Worm (Caenorhabditis elegans) whole organism, L2 larva: ENCODE measurements around the gene F53B7.7.

Experiments used
- C34F6.9 ChIP-seq: fragments of 150-350 bp; optimal IDR thresholded peaks from 2 replicates; lab custom pipeline; 2014; ENCODE audit warnings: missing biosample characterization, missing genetic modification characterization
- F13H6.1 ChIP-seq: sonication (generic microtip); optimal IDR thresholded peaks from 2 replicates; lab custom pipeline; 2016; ENCODE audit warnings: missing genetic modification characterization, missing compliant biosample characterization
- R02D3.7 ChIP-seq: fragments of 150-350 bp; optimal IDR thresholded peaks from 2 replicates; lab custom pipeline; 2014; ENCODE audit warnings: missing biosample characterization, missing genetic modification characterization
- alr-1 ChIP-seq: fragments of 150-350 bp; optimal IDR thresholded peaks from 2 replicates; lab custom pipeline; 2014; ENCODE audit warnings: missing biosample characterization, missing genetic modification characterization
- aly-2 ChIP-seq: fragments of 150-350 bp; optimal IDR thresholded peaks from 2 replicates; lab custom pipeline; 2014; ENCODE audit warnings: missing biosample characterization, missing genetic modification characterization
- ama-1 ChIP-seq: fragments of 150-350 bp; optimal IDR thresholded peaks from 2 replicates; lab custom pipeline; 2018; ENCODE audit warnings: inconsistent platforms
- crh-2 ChIP-seq: sonication (generic microtip); optimal IDR thresholded peaks from 2 replicates; lab custom pipeline; 2017; ENCODE audit warnings: missing biosample characterization, missing genetic modification characterization
- dmd-4 ChIP-seq: sonication (generic microtip); optimal IDR thresholded peaks from 2 replicates; lab custom pipeline; 2017; ENCODE audit warnings: missing biosample characterization, missing genetic modification characterization
- elt-1 ChIP-seq: fragments of 150-350 bp; optimal IDR thresholded peaks from 2 replicates; lab custom pipeline; 2014; ENCODE audit warnings: missing biosample characterization, missing genetic modification characterization
- elt-3 ChIP-seq: sonication (generic microtip); optimal IDR thresholded peaks from 2 replicates; lab custom pipeline; 2017; ENCODE audit warnings: missing biosample characterization, missing genetic modification characterization
- fos-1 ChIP-seq: fragments of 150-350 bp; optimal IDR thresholded peaks from 2 replicates; lab custom pipeline; 2014; ENCODE audit warnings: missing biosample characterization, missing genetic modification characterization
- gmeb-1 ChIP-seq: fragments of 150-350 bp; optimal IDR thresholded peaks from 2 replicates; lab custom pipeline; 2014; ENCODE audit warnings: missing biosample characterization, missing genetic modification characterization
- lin-11 ChIP-seq: fragments of 150-350 bp; sonication (generic microtip); optimal IDR thresholded peaks from 2 replicates; lab custom pipeline; 2014; ENCODE audit warnings: missing biosample characterization, missing genetic modification characterization, inconsistent platforms, mixed read lengths
- lin-13 ChIP-seq: fragments of 150-350 bp; optimal IDR thresholded peaks from 2 replicates; lab custom pipeline; 2014; ENCODE audit warnings: missing biosample characterization, missing genetic modification reagents, missing genetic modification characterization
- lin-39 ChIP-seq: fragments of 150-350 bp; optimal IDR thresholded peaks from 2 replicates; lab custom pipeline; 2014; ENCODE audit warnings: missing biosample characterization, missing genetic modification reagents, missing genetic modification characterization
- lsy-2 ChIP-seq, 2 experiments: fragments of 150-350 bp in 1 of 2; sonication (generic microtip) in 1 of 2; optimal IDR thresholded peaks; 2 replicates each; lab custom pipeline; 2014 to 2017; ENCODE audit warnings: missing biosample characterization in 2 of 2, missing genetic modification characterization in 2 of 2
- mbf-1 ChIP-seq: sonication (generic microtip); optimal IDR thresholded peaks from 2 replicates; lab custom pipeline; 2017; ENCODE audit warnings: missing biosample characterization, missing genetic modification characterization
- nhr-11 ChIP-seq: fragments of 150-350 bp; optimal IDR thresholded peaks from 2 replicates; lab custom pipeline; 2014; ENCODE audit warnings: missing biosample characterization, missing genetic modification characterization
- nhr-12 ChIP-seq: fragments of 150-350 bp; optimal IDR thresholded peaks from 2 replicates; lab custom pipeline; 2014; ENCODE audit warnings: missing biosample characterization, missing genetic modification characterization
- nhr-129 ChIP-seq: fragments of 150-350 bp; optimal IDR thresholded peaks from 2 replicates; lab custom pipeline; 2014; ENCODE audit warnings: missing biosample characterization, missing genetic modification characterization
- nhr-21 ChIP-seq: fragments of 150-350 bp; optimal IDR thresholded peaks from 2 replicates; lab custom pipeline; 2014; ENCODE audit warnings: missing biosample characterization, missing genetic modification characterization
- nhr-23 ChIP-seq: fragments of 150-350 bp; optimal IDR thresholded peaks from 2 replicates; lab custom pipeline; 2014; ENCODE audit warnings: missing biosample characterization, missing genetic modification reagents, missing genetic modification characterization
- nhr-237 ChIP-seq: fragments of 150-350 bp; optimal IDR thresholded peaks from 2 replicates; lab custom pipeline; 2014; ENCODE audit warnings: missing biosample characterization, missing genetic modification characterization
- nhr-25 ChIP-seq: fragments of 150-350 bp; sonication (generic microtip); optimal IDR thresholded peaks from 3 replicates; lab custom pipeline; 2014; ENCODE audit warnings: missing biosample characterization, missing genetic modification characterization
- nhr-6 ChIP-seq: fragments of 150-350 bp; optimal IDR thresholded peaks from 2 replicates; lab custom pipeline; 2014; ENCODE audit warnings: missing biosample characterization, missing genetic modification characterization
- nhr-77 ChIP-seq: fragments of 150-350 bp; optimal IDR thresholded peaks from 2 replicates; lab custom pipeline; 2014; ENCODE audit warnings: missing biosample characterization, missing genetic modification characterization
- peb-1 ChIP-seq: fragments of 150-350 bp; optimal IDR thresholded peaks from 2 replicates; lab custom pipeline; 2014; ENCODE audit warnings: missing biosample characterization, missing genetic modification characterization
- skn-1 ChIP-seq: sonication (generic microtip); optimal IDR thresholded peaks from 2 replicates; lab custom pipeline; 2017; ENCODE audit warnings: missing biosample characterization, missing genetic modification characterization
- sma-3 ChIP-seq: sonication (generic microtip); optimal IDR thresholded peaks from 2 replicates; lab custom pipeline; 2016; ENCODE audit warnings: missing genetic modification reagents, missing genetic modification characterization, missing compliant biosample characterization
- sma-9 ChIP-seq, 2 experiments: fragments of 150-350 bp in 1 of 2; sonication (generic microtip) in 1 of 2; optimal IDR thresholded peaks; 2 replicates each; lab custom pipeline; 2014 to 2016; ENCODE audit warnings: missing genetic modification characterization in 2 of 2, mild to moderate bottlenecking in 1 of 2, missing biosample characterization in 1 of 2, missing compliant biosample characterization in 1 of 2, missing genetic modification reagents in 1 of 2, moderate library complexity in 1 of 2
- snpc-4 ChIP-seq: fragments of 150-350 bp; optimal IDR thresholded peaks from 2 replicates; lab custom pipeline; 2014; ENCODE audit warnings: missing biosample characterization, missing genetic modification characterization
- unc-39 ChIP-seq: fragments of 150-350 bp; optimal IDR thresholded peaks from 2 replicates; lab custom pipeline; 2014; ENCODE audit warnings: missing biosample characterization, missing genetic modification characterization
- unc-55 ChIP-seq: fragments of 150-350 bp; sonication (generic microtip); optimal IDR thresholded peaks from 3 replicates; lab custom pipeline; 2014; ENCODE audit warnings: missing biosample characterization, missing genetic modification reagents, missing genetic modification characterization
- unc-62 ChIP-seq: fragments of 150-350 bp; optimal IDR thresholded peaks from 2 replicates; lab custom pipeline; 2014; ENCODE audit warnings: missing biosample characterization, missing genetic modification reagents, missing genetic modification characterization
- ztf-1 ChIP-seq: fragments of 200-800 bp; sonication (Bioruptor generic); conservative IDR thresholded peaks from 2 replicates; pipeline ENCODE4 v1.3.6; 2022; ENCODE audit warnings: missing genetic modification characterization, missing compliant biosample characterization
- ztf-11 ChIP-seq: sonication (generic microtip); optimal IDR thresholded peaks from 2 replicates; lab custom pipeline; 2017; ENCODE audit warnings: missing biosample characterization, missing genetic modification characterization
- ztf-4 ChIP-seq: fragments of 150-350 bp; optimal IDR thresholded peaks from 2 replicates; lab custom pipeline; 2014; ENCODE audit warnings: missing biosample characterization, missing genetic modification characterization

F53B7.7 gene

ce11 chrV:11012419-11012818 is 13.5 kb downstream of the F53B7.7 start, which contains the start of gene C13G3.1:
C13G3.1 (minus strand) TSS chrV:11012465.
- no peak for TF ChIP-seq ztf-11 (tag; lab: Kevin White, UChicago)

ce11 chrV:11013179-11013578 is 14.3 kb downstream of the F53B7.7 start:
- TF ChIP-seq nhr-237 (tag; lab: Kevin White, UChicago) (no peak), peb-1 (tag; lab: Kevin White, UChicago) (no peak), lin-11 (tag; lab: Kevin White, UChicago) (no peak), sma-9 (GFP tag; optimal IDR thresholded peaks at IDR 0.05; lab: Kevin White, UChicago) (no peak), sma-9 (tag; optimal IDR thresholded peaks at IDR 0.05; lab: Kevin White, UChicago) (no peak)

ce11 chrV:11014758-11015157 is 15.9 kb downstream of the F53B7.7 start:
- TF ChIP-seq aly-2 (tag; lab: Kevin White, UChicago) = no peak

- no peak for TF ChIP-seq dmd-4 (tag; lab: Kevin White, UChicago)
- TF ChIP-seq sma-9 (GFP tag; optimal IDR thresholded peaks at IDR 0.05; lab: Kevin White, UChicago) = peak; percentile 69
- no peak for TF ChIP-seq sma-9 (tag; optimal IDR thresholded peaks at IDR 0.05; lab: Kevin White, UChicago)
- no peak for TF ChIP-seq crh-2 (tag; lab: Kevin White, UChicago)
- TF ChIP-seq nhr-237 (tag; lab: Kevin White, UChicago) = no peak
- TF ChIP-seq lin-39 (tag; lab: Kevin White, UChicago) = no peak
- TF ChIP-seq skn-1 (tag; lab: Kevin White, UChicago) = no peak
- TF ChIP-seq sma-3 (GFP tag; lab: Kevin White, UChicago) = peak; percentile 57
- TF ChIP-seq ama-1 (lab: Kevin White, UChicago) = no peak
- TF ChIP-seq alr-1 = no peak
- no peak for TF ChIP-seq lin-11 (tag; lab: Kevin White, UChicago)
- TF ChIP-seq aly-2 (tag; lab: Kevin White, UChicago) = no peak
- TF ChIP-seq fos-1 = no peak
- TF ChIP-seq unc-55 (GFP tag; lab: Kevin White, UChicago) = no peak
- no peak for TF ChIP-seq nhr-6 (tag; lab: Kevin White, UChicago)
Measured at ce11 chrV:11016846-11017553, 18.1 kb downstream of the F53B7.7 start.

- TF ChIP-seq unc-39 (tag; lab: Kevin White, UChicago) (no peak), dmd-4 (tag; lab: Kevin White, UChicago) (no peak), mbf-1 (tag; lab: Kevin White, UChicago) (no peak)
Measured at ce11 chrV:11022817-11023216, 23.9 kb downstream of the F53B7.7 start, which contains the start of the genes C13G3.12 and hot-6. C13G3.12 (minus strand) TSS chrV:11022917. hot-6 (minus strand) TSS chrV:11022937.

- TF ChIP-seq F13H6.1 (tag; lab: Kevin White, UChicago) (no peak), lin-11 (tag; lab: Kevin White, UChicago) (no peak), elt-1 (tag; lab: Kevin White, UChicago) (no peak), snpc-4 (no peak), skn-1 (tag; lab: Kevin White, UChicago) (no peak), ztf-11 (tag; lab: Kevin White, UChicago) (no peak), nhr-11 (no peak), elt-3 (tag; lab: Kevin White, UChicago) (no peak), nhr-23 (tag; lab: Kevin White, UChicago) (no peak), ztf-4 (tag; lab: Kevin White, UChicago) (no peak), nhr-237 (tag; lab: Kevin White, UChicago) (no peak)
- TF ChIP-seq, all 48 proteins: peak for 0
Measured at ce11 chrV:11027740-11028139, 28.8 kb downstream of the F53B7.7 start.

- peak; percentile 57 for TF ChIP-seq F13H6.1 (tag; lab: Kevin White, UChicago)
- TF ChIP-seq nhr-77 = no peak
- no peak for TF ChIP-seq ztf-1
- peak; percentile 79 for TF ChIP-seq unc-55 (GFP tag; lab: Kevin White, UChicago)
- TF ChIP-seq nhr-6 (tag; lab: Kevin White, UChicago) = peak; percentile 17
- no peak for TF ChIP-seq nhr-237 (tag; lab: Kevin White, UChicago)
- TF ChIP-seq unc-39 (tag; lab: Kevin White, UChicago) = no peak
- peak; percentile 75 for TF ChIP-seq sma-3 (GFP tag; lab: Kevin White, UChicago)
- TF ChIP-seq lin-13 (GFP tag; lab: Kevin White, UChicago) = peak; percentile 20
- peak; percentile 43 for TF ChIP-seq C34F6.9
- TF ChIP-seq nhr-25 (tag; lab: Kevin White, UChicago) = no peak
- TF ChIP-seq ama-1 (lab: Kevin White, UChicago) = no peak
- no peak for TF ChIP-seq mbf-1 (tag; lab: Kevin White, UChicago)
- no peak for TF ChIP-seq nhr-129
- no peak for TF ChIP-seq nhr-12 (tag; lab: Kevin White, UChicago)
- TF ChIP-seq lsy-2 (tag; optimal IDR thresholded peaks at IDR 0.05; lab: Kevin White, UChicago) = peak in 1 of 2 experiments; percentile 70
- TF ChIP-seq sma-9 (GFP tag; optimal IDR thresholded peaks at IDR 0.05; lab: Kevin White, UChicago) = peak; percentile 73
- no peak for TF ChIP-seq sma-9 (tag; optimal IDR thresholded peaks at IDR 0.05; lab: Kevin White, UChicago)
- TF ChIP-seq snpc-4 = no peak
- TF ChIP-seq fos-1 = peak; percentile 24
- TF ChIP-seq R02D3.7 (tag; lab: Kevin White, UChicago) = no peak
- TF ChIP-seq nhr-21 = no peak
- TF ChIP-seq unc-62 (GFP tag; lab: Kevin White, UChicago) = no peak
- TF ChIP-seq elt-3 (tag; lab: Kevin White, UChicago) = no peak
- peak; percentile 94 for TF ChIP-seq gmeb-1
Measured at ce11 chrV:11029309-11029708, 30.4 kb downstream of the F53B7.7 start.
